Worm (Caenorhabditis elegans) whole organism, dauer: ENCODE measurements around the gene npr-10.

Experiments used
- unc-62 ChIP-seq: sonication (generic microtip); optimal IDR thresholded peaks from 2 replicates; lab custom pipeline; 2017; ENCODE audit warnings: missing biosample characterization, missing genetic modification reagents, missing genetic modification characterization

The npr-10 gene

DNA sequence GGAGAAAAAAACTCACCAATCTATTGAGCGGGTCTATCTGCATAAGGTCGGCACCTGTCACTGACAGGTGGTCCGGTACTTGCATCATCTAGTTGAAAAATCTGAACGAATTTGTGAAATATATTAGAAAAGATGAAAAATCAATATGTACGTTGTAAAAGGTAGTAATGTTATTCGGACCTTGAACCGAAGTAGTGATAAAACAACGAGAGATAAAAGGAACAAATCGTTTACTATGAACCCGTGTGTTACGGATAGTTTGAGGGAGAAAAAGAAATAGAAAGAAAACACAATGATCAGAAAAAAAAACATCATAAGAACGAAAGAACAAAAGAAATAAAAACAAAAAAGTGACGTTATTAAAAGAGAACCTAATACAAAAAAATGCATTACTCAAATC is 45.4 kb downstream of the npr-10 start, which contains the start of gene mff-1:
Gene mff-1, minus strand, starts transcription at position 101 of the 400 bp plus-strand sequence.
- no peak for TF ChIP-seq unc-62 (GFP tag; lab: Kevin White, UChicago)

- no peak for TF ChIP-seq unc-62 (GFP tag; lab: Kevin White, UChicago)
These were observed 49.8 kb downstream of the npr-10 start for ce11 chrX:12982725-12983124.

DNA sequence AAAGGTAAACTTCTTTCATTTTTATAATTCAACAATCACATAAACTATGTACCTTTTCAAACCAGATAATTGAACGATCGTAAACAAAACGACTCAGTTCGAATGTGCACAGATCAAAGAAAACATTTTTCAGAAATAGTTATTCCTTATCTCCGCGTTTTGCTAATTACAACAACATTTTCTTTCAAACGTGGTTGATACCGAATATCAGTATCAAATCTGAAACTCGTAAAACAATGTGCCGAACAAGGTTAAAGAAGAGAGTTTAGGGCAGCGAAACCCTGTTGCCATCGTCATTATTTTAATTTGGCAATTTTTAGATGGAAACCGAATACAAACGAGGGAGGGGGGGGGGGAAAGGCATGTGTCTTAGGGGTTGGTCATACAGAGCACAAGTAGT is 51.1 kb downstream of the npr-10 start, which contains the start of gene scav-4:
Gene scav-4, plus strand, starts transcription at position 383 of the 400 bp plus-strand sequence.
- no peak for TF ChIP-seq unc-62 (GFP tag; lab: Kevin White, UChicago)

ce11 chrX:12979747-12980146 is 52.8 kb downstream of the npr-10 start:
- no peak for TF ChIP-seq unc-62 (GFP tag; lab: Kevin White, UChicago)

DNA sequence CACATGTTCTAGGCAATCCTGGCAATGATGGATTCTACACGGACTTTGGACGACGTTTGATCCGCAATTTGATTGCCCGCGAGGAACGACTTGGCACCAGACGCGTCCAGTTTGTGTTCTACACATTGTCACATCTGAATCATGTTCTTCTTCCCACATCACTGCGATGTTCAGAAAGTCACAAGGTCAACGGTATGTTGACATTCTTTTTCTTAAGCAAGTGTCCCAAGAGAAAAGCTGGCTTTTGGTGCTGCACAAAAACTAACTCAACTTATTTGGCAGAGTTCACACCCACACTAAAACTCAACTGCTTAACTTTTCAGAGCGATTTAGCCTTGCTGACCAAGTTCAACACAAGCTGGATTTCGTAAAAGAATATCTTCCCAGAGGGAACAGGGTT is 53.9 kb downstream of the npr-10 start:
- no peak for TF ChIP-seq unc-62 (GFP tag; lab: Kevin White, UChicago)

ce11 chrX:12977451-12977850 is 55.1 kb downstream of the npr-10 start, which contains the start of gene F11C1.9:
F11C1.9 (minus strand) TSS chrX:12977551.
- TF ChIP-seq unc-62 (GFP tag; lab: Kevin White, UChicago) = no peak

DNA sequence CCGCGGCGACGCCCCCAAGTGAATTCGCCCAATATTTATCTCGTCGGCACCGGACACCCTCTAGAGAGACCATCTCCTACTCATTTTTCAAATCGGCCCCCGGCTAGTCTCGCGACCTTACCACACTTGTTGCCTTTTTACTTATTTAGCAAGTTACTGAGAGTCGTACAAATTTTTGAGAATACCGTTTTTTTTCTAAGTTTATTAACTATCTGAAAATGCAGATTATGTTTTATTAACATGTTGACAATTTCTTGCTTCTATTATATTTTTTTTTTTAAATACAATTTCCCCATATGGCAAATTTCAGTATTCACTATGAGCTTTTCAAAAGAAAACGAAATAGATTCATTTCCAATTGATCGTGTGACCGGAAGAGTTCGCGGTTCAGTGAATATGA is 55.7 kb downstream of the npr-10 start, which contains the start of the genes F11C1.4 and F11C1.10:
Gene F11C1.4, plus strand, starts transcription at position 301 of the 400 bp plus-strand sequence.
Gene F11C1.10, plus strand, starts transcription at position 309 of the 400 bp plus-strand sequence.
- TF ChIP-seq unc-62 (GFP tag; lab: Kevin White, UChicago) = no peak

DNA sequence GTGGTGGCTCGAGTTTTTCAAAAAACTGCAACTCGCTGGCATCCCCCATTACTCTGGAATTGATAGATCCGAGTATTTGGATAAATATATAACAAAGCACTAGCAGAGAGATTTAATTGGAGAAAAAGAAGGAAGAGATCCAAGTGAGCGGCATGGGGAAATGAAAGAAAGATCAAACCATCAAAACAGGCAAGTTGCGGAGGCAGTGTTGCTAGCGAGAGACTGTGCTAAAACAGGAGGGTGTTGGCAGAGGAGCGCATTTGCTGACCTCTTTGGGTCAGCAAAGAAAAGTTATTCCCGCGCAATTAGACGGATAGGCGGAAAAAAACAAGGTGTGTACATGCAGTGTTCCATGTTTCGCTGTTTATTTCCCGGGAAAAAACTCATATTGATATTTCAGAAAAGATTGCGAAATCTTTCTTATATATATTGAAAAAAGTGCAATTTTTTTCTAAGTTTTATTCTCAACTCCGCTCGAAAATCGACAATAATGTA is 56.9 kb downstream of the npr-10 start, which contains the start of gene ppk-3:
Gene ppk-3, minus strand, starts transcription at position 51 of the 495 bp plus-strand sequence.
- TF ChIP-seq unc-62 (GFP tag; lab: Kevin White, UChicago) = no peak
